Fruit fly (Drosophila melanogaster) whole organism, embryonic: ENCODE data around the gene lbe.

Source experiments
- CG14860 ChIP-seq: fragments of 200-800 bp; sonication (Bioruptor generic); IDR thresholded peaks from 3 replicates; pipeline ENCODE4 v1.3.6; 2022; ENCODE audit warnings: missing biosample characterization, missing genetic modification characterization; ENCODE audit not compliant: partially characterized antibody
- CG4404 ChIP-seq: fragments of 200-800 bp; sonication (Bioruptor generic); IDR thresholded peaks from 2 replicates; pipeline ENCODE4 v1.3.6; 2022; ENCODE audit warnings: missing biosample characterization, missing genetic modification characterization
- Sry-β ChIP-seq: fragments of 200-800 bp; sonication (Bioruptor generic); optimal IDR thresholded peaks from 2 replicates; lab custom pipeline; 2018; ENCODE audit warnings: missing biosample characterization, mild to moderate bottlenecking, missing genetic modification characterization, moderate library complexity
- bbx ChIP-seq: fragments of 200-800 bp; sonication (Bioruptor generic); IDR thresholded peaks from 2 replicates; pipeline ENCODE4 v1.3.6; 2022; ENCODE audit warnings: missing biosample characterization, missing genetic modification characterization; ENCODE audit not compliant: partially characterized antibody
- disco-r ChIP-seq: fragments of 200-800 bp; sonication (Bioruptor generic); optimal IDR thresholded peaks from 2 replicates; lab custom pipeline; 2016; ENCODE audit warnings: missing biosample characterization, missing genetic modification characterization
- h ChIP-seq: fragments of >200 bp; optimal IDR thresholded peaks from 2 replicates; lab custom pipeline; 2017
- tna ChIP-seq: fragments of 200-800 bp; sonication (Bioruptor generic); IDR thresholded peaks from 2 replicates; pipeline ENCODE4 v1.3.6; 2022; ENCODE audit warnings: missing biosample characterization, missing genetic modification characterization; ENCODE audit not compliant: partially characterized antibody

DNA sequence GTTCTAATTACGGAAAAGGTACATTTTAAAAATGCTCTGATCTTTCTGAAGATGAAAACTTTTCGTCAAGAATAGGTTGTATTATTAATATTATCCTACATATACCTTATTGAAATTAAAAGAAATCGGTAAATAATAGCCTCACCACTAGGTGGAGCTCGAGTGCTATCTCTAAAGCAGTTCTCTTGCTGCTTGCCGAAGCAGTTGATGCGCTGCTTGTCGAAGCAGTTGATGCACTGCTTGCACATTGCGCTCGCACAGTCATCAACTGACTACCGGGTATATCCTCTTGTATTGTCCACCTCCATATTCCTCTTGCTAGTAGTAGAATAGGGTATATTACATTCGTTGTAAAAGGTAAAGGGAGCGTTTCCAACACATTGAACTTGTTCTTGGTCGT, 38.0 kb downstream of the lbe start:
- TF ChIP-seq disco-r (GFP tag; lab: Kevin White, UChicago) (no peak), CG4404 (no peak), tna (GFP tag; lab: Robert Waterston, UW) (no peak), bbx (GFP tag; lab: Robert Waterston, UW) (peak; percentile 64), CG14860 (no peak), h (lab: Kevin White, UChicago) (no peak), Sry-β (GFP tag; lab: Kevin White, UChicago) (no peak)
